Worm (Caenorhabditis elegans): ENCODE data around the gene col-152.

DNA sequence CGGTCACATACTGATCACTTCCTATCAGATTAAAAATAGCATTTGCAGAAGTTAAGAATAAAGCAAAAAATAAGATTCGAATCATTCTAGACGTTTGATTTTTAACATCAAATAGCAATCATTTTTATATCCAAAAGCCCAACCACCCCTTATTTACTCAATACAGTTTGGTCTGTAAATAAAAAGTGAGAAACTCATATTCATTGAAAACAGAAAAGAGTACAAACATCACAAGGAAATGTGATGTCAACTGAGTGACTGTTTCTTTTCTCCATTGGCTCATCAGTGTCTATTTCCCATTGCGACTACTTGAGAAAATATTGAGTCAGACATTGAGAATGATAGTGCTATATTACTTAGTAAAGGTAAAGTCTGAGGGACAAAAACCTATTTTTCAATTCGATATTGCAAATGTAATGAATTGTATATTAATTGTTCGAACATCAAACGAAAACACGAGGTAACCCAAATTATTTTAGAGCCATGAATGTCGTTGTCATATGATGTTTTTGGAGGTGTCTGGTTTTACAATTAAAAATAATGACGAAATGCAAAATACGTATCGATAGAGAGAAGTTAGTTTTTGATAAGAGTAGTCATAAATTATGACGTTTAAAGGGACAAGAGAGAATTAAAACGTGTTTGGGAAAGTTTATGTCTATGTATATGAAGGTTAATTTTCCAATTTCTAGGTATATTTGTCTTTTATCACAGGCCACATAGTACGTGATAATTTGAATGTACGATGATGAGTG, 29.2 kb downstream of the col-152 start, which contains the start of gene ttr-23:
- TF ChIP-seq dpl-1 (GFP tag; optimal IDR thresholded peaks at IDR 0.05) (no peak), ztf-18 (tag; optimal IDR thresholded peaks at IDR 0.05) (no peak), sdz-38 (tag; optimal IDR thresholded peaks at IDR 0.05) (no peak), pha-4 (tag; optimal IDR thresholded peaks at IDR 0.05) (no peak), mel-28 (tag; optimal IDR thresholded peaks at IDR 0.05; ENCODE audit: borderline replicate concordance) (no peak), aptf-2 (GFP tag; conservative IDR thresholded peaks at IDR 0.05) (no peak), snpc-4 (GFP tag; optimal IDR thresholded peaks at IDR 0.05) (no peak), snpc-4 (tag; optimal IDR thresholded peaks at IDR 0.05) (no peak), lin-40 (tag; optimal IDR thresholded peaks at IDR 0.05) (no peak), unc-130 (GFP tag; optimal IDR thresholded peaks at IDR 0.05) (no peak), efl-1 (GFP tag; optimal IDR thresholded peaks at IDR 0.05) (no peak), die-1 (tag; optimal IDR thresholded peaks at IDR 0.05) (no peak)
